Worm (Caenorhabditis elegans) whole organism, midembryonic: ENCODE results near the gene R12C12.6.

ENCODE experiments used
- T22C8.4 ChIP-seq: fragments of 200-800 bp; sonication (Bioruptor generic); IDR thresholded peaks from 2 replicates; pipeline ENCODE4 v1.3.6; 2022; ENCODE audit warnings: missing genetic modification characterization, missing compliant biosample characterization
- cog-1 ChIP-seq: sonication (generic microtip); optimal IDR thresholded peaks from 2 replicates; lab custom pipeline; 2016; ENCODE audit warnings: missing genetic modification characterization, missing compliant biosample characterization
- flt-1 ChIP-seq: fragments of 200-800 bp; sonication (Bioruptor generic); IDR thresholded peaks from 2 replicates; pipeline ENCODE4 v1.3.6; 2022; ENCODE audit warnings: missing genetic modification characterization, missing compliant biosample characterization
- ref-1 ChIP-seq: fragments of 200-800 bp; sonication (Bioruptor generic); conservative IDR thresholded peaks from 2 replicates; pipeline ENCODE4 v1.3.6; 2022; ENCODE audit warnings: missing genetic modification reagents, missing genetic modification characterization, missing compliant biosample characterization
- tab-1 ChIP-seq: fragments of 200-800 bp; sonication (Bioruptor generic); IDR thresholded peaks from 2 replicates; pipeline ENCODE4 v1.3.6; 2022; ENCODE audit warnings: missing genetic modification characterization, missing compliant biosample characterization
- ztf-29 ChIP-seq: fragments of 200-800 bp; sonication (Bioruptor generic); IDR thresholded peaks from 2 replicates; pipeline ENCODE4 v1.3.6; 2022; ENCODE audit warnings: missing genetic modification reagents, missing genetic modification characterization, missing compliant biosample characterization

- TF ChIP-seq ref-1 (GFP tag; lab: Robert Waterston, UW): no peak
- TF ChIP-seq tab-1: no peak
- TF ChIP-seq ztf-29: no peak
- TF ChIP-seq T22C8.4 (GFP tag; lab: Robert Waterston, UW): no peak
- TF ChIP-seq cog-1: no peak
- no peak for TF ChIP-seq flt-1 (GFP tag; lab: Robert Waterston, UW)
These were observed 50.4 kb downstream of the R12C12.6 start, which contains the start of gene ins-5 for ce11 chrII:5997257-5997656.
